Worm (Caenorhabditis elegans): ENCODE data around the gene ilys-1.

The ilys-1 gene

ce11 chrIV:2470114-2470513 lies at the start of gene ilys-1:
TSS of gene ilys-1 (plus strand) at chrIV:2470414.
- no peak for TF ChIP-seq unc-62 (GFP tag; optimal IDR thresholded peaks at IDR 0.05)

ce11 chrIV:2432693-2433092 lies 37.5 kb upstream of the ilys-1 start, which contains the start of gene C45G7.4:
TSS of gene C45G7.4 (plus strand) at chrIV:2432993.
- TF ChIP-seq unc-62 (GFP tag; optimal IDR thresholded peaks at IDR 0.05) = no peak

- no peak for TF ChIP-seq unc-62 (GFP tag; optimal IDR thresholded peaks at IDR 0.05)
Observed at ce11 chrIV:2434366-2434765, 35.8 kb upstream of the ilys-1 start.

- TF ChIP-seq unc-62 (GFP tag; optimal IDR thresholded peaks at IDR 0.05) = no peak
Observed at ce11 chrIV:2451233-2451632, 19.0 kb upstream of the ilys-1 start, which contains the start of gene C45G7.13. TSS of gene C45G7.13 (minus strand) at chrIV:2451333.

- no peak for TF ChIP-seq unc-62 (GFP tag; optimal IDR thresholded peaks at IDR 0.05)
Observed at ce11 chrIV:2451655-2452054, 18.6 kb upstream of the ilys-1 start.

ce11 chrIV:2455128-2455527 lies 15.1 kb upstream of the ilys-1 start:
- no peak for TF ChIP-seq unc-62 (GFP tag; optimal IDR thresholded peaks at IDR 0.05)

- no peak for TF ChIP-seq unc-62 (GFP tag; optimal IDR thresholded peaks at IDR 0.05)
Observed at ce11 chrIV:2461396-2461795, 8.8 kb upstream of the ilys-1 start.

ce11 chrIV:2463311-2463710 lies 6.9 kb upstream of the ilys-1 start, which contains the start of gene cdh-10:
TSS of gene cdh-10 (minus strand) at chrIV:2463369.
- TF ChIP-seq unc-62 (GFP tag; optimal IDR thresholded peaks at IDR 0.05) = no peak

- TF ChIP-seq unc-62 (GFP tag; optimal IDR thresholded peaks at IDR 0.05) = no peak
Observed at ce11 chrIV:2464156-2464555, 6.1 kb upstream of the ilys-1 start, which contains the start of gene ilys-3. TSS of gene ilys-3 (plus strand) at chrIV:2464456.

- TF ChIP-seq unc-62 (GFP tag; optimal IDR thresholded peaks at IDR 0.05) = no peak
Observed at ce11 chrIV:2466249-2466648, 4.0 kb upstream of the ilys-1 start.

- TF ChIP-seq unc-62 (GFP tag; optimal IDR thresholded peaks at IDR 0.05) = no peak
Observed at ce11 chrIV:2467378-2467777, 2.8 kb upstream of the ilys-1 start, which contains the start of gene ilys-2. TSS of gene ilys-2 (plus strand) at chrIV:2467678.

ce11 chrIV:2476386-2476785 lies 6.2 kb downstream of the ilys-1 start, which contains the start of gene grd-16:
TSS of gene grd-16 (plus strand) at chrIV:2476686.
- no peak for TF ChIP-seq unc-62 (GFP tag; optimal IDR thresholded peaks at IDR 0.05)

- no peak for TF ChIP-seq unc-62 (GFP tag; optimal IDR thresholded peaks at IDR 0.05)
Observed at ce11 chrIV:2481955-2482354, 11.7 kb downstream of the ilys-1 start, which contains the start of gene Y69A2AL.2. TSS of gene Y69A2AL.2 (plus strand) at chrIV:2482255.

ce11 chrIV:2488520-2488919 lies 18.3 kb downstream of the ilys-1 start, which contains the start of gene Y69A2AR.19:
TSS of gene Y69A2AR.19 (plus strand) at chrIV:2488820.
- TF ChIP-seq unc-62 (GFP tag; optimal IDR thresholded peaks at IDR 0.05) = no peak

- no peak for TF ChIP-seq unc-62 (GFP tag; optimal IDR thresholded peaks at IDR 0.05)
Observed at ce11 chrIV:2495118-2495785, 25.0 kb downstream of the ilys-1 start, which contains the start of the genes ccdc-12 and Y69A2AR.18. TSS of gene ccdc-12 (minus strand) at chrIV:2495174. TSS of gene Y69A2AR.18 (plus strand) at chrIV:2495735.

- no peak for TF ChIP-seq unc-62 (GFP tag; optimal IDR thresholded peaks at IDR 0.05)
Observed at ce11 chrIV:2496084-2496483, 25.9 kb downstream of the ilys-1 start.

- no peak for TF ChIP-seq unc-62 (GFP tag; optimal IDR thresholded peaks at IDR 0.05)
Observed at ce11 chrIV:2497615-2498183, 27.5 kb downstream of the ilys-1 start, which contains the start of gene Y69A2AR.16. TSS of gene Y69A2AR.16 (plus strand) at chrIV:2497803.

Data from whole organism, dauer.